Worm (Caenorhabditis elegans): ENCODE measurements around the gene Y57G11C.52.

DNA sequence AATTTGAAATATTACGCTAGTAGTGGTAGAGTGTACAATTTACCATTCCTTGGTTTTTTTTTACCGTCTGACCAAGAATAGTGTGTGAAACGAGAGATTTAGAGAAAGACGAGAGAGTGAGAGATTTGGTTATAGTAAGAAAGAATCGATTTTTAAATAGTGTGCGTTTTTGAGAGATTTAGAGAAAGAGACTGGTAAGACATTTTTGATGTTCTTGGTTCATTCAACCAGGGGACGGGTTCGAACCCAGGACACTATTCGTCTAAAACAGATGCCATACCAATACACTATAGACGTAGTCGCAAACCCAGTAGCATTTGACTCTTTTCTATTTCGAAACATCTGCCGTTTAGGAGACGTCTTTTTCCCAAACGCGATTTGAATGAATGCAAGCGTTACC is 15.7 kb upstream of the Y57G11C.52 start:
- TF ChIP-seq ces-1 (GFP tag; optimal IDR thresholded peaks at IDR 0.05) (peak; percentile 28), nhr-76 (tag; optimal IDR thresholded peaks at IDR 0.05) (no peak), elt-1 (tag; optimal IDR thresholded peaks at IDR 0.05; ENCODE audit: borderline replicate concordance, insufficient read depth) (peak; percentile 20), nhr-237 (tag; optimal IDR thresholded peaks at IDR 0.05) (no peak), ztf-11 (tag; optimal IDR thresholded peaks at IDR 0.05) (no peak)

Measured in whole organism, mixed stage, embryonic.